Worm (Caenorhabditis elegans) whole organism, L1 larva: ENCODE results near the gene elt-2.

Experiments used
- alr-1 ChIP-seq: fragments of 200-800 bp; sonication (Bioruptor generic); optimal IDR thresholded peaks from 2 replicates; lab custom pipeline; 2018; ENCODE audit warnings: borderline replicate concordance, mild to moderate bottlenecking, missing genetic modification characterization, missing compliant biosample characterization
- ceh-63 ChIP-seq: fragments of 200-800 bp; sonication (Bioruptor generic); optimal IDR thresholded peaks from 2 replicates; lab custom pipeline; 2018; ENCODE audit warnings: mild to moderate bottlenecking, missing genetic modification characterization, missing compliant biosample characterization
- ceh-82 ChIP-seq, 3 experiments: fragments of 150-350 bp in 1 of 3; sonication (generic microtip) in 2 of 3; optimal IDR thresholded peaks; 2 replicates each; lab custom pipeline; 2014 to 2017; ENCODE audit warnings: missing biosample characterization in 3 of 3, missing genetic modification characterization in 3 of 3
- ces-1 ChIP-seq: fragments of 150-350 bp; optimal IDR thresholded peaks from 2 replicates; lab custom pipeline; 2014; ENCODE audit warnings: missing biosample characterization, missing genetic modification reagents, missing genetic modification characterization
- dpl-1 ChIP-seq, 3 experiments: fragments of 150-350 bp in 2 of 3; sonication (generic microtip) in 1 of 3; optimal IDR thresholded peaks; 2 replicates each; lab custom pipeline; 2014 to 2017; ENCODE audit warnings: missing biosample characterization in 3 of 3, missing genetic modification characterization in 3 of 3, missing genetic modification reagents in 3 of 3
- dsc-1 ChIP-seq: sonication (generic microtip); optimal IDR thresholded peaks from 2 replicates; lab custom pipeline; 2016; ENCODE audit warnings: mild to moderate bottlenecking, missing genetic modification characterization, missing compliant biosample characterization
- mab-9 ChIP-seq: fragments of 200-800 bp; sonication (Bioruptor generic); IDR thresholded peaks from 2 replicates; pipeline ENCODE4 v1.3.6; 2022; ENCODE audit warnings: missing genetic modification reagents, missing genetic modification characterization, missing compliant biosample characterization
- nhr-76 ChIP-seq: sonication (generic microtip); optimal IDR thresholded peaks from 2 replicates; lab custom pipeline; 2017; ENCODE audit warnings: missing biosample characterization, missing genetic modification characterization
- unc-62 ChIP-seq: fragments of 150-350 bp; optimal IDR thresholded peaks from 2 replicates; lab custom pipeline; 2014; ENCODE audit warnings: missing biosample characterization, missing genetic modification reagents, missing genetic modification characterization

DNA sequence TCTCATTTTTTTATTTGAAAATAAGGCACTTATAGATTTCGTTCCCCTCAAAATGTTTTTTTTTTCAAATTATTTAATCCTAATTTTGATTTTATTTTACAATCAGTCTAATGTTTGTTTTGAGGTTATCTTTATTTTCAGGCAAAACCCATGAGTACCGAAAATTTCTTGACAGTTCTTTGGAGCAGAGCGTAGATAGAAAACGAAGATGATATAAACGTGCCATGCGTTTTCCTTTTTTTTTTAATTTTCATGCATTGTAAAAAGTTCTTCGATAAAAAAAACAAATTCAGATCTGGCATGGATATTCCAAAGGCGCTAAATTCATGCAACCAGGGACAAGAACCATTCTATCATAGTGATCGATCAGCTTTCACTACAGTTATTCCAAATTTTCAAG is 10.0 kb downstream of the elt-2 start, which contains the start of gene C33D3.5:
- TF ChIP-seq alr-1 (tag; lab: Kevin White, UChicago) (no peak), ceh-82 (tag; optimal IDR thresholded peaks at IDR 0.05; lab: Kevin White, UChicago) (no peak), unc-62 (GFP tag; lab: Kevin White, UChicago) (no peak), nhr-76 (no peak), dsc-1 (tag; lab: Kevin White, UChicago) (no peak), dpl-1 (GFP tag; optimal IDR thresholded peaks at IDR 0.05; lab: Kevin White, UChicago) (no peak), ceh-63 (no peak), ces-1 (GFP tag; lab: Kevin White, UChicago) (no peak), mab-9 (GFP tag; lab: Robert Waterston, UW) (no peak)
